Worm (Caenorhabditis elegans): Measurements from ENCODE around the gene attf-3.

attf-3 gene

ce11 chrIII:86316-86715 lies at the start of gene attf-3:
attf-3 (minus strand) TSS chrIII:86384.
- TF ChIP-seq cey-2 (tag; optimal IDR thresholded peaks at IDR 0.05; ENCODE audit: borderline replicate concordance, insufficient read depth) (no peak), mes-2 (tag; optimal IDR thresholded peaks at IDR 0.05; ENCODE audit: poor library complexity, severe bottlenecking) (peak; percentile 74), nhr-11 (tag; optimal IDR thresholded peaks at IDR 0.05) (no peak), madf-5 (GFP tag; IDR thresholded peaks at IDR 0.05) (no peak), egl-43 (GFP tag; IDR thresholded peaks at IDR 0.05) (no peak), fkh-10 (GFP tag; optimal IDR thresholded peaks at IDR 0.05) (peak; percentile 65), daf-16 (GFP tag; optimal IDR thresholded peaks at IDR 0.05) (peak in 1 of 2 experiments; percentile 11), daf-16 (tag; optimal IDR thresholded peaks at IDR 0.05) (peak; percentile 78), unc-62 (GFP tag; optimal IDR thresholded peaks at IDR 0.05 in 1 of 2) (peak in 1 of 2 experiments; percentile 39), unc-62 (tag; optimal IDR thresholded peaks at IDR 0.05) (no peak), hlh-30 (tag; optimal IDR thresholded peaks at IDR 0.05; ENCODE audit: insufficient read depth) (peak; percentile 63), nhr-77 (tag; optimal IDR thresholded peaks at IDR 0.05) (peak; percentile 9), dve-1 (tag; optimal IDR thresholded peaks at IDR 0.05; ENCODE audit: insufficient read depth) (peak; percentile 63), skn-1 (tag; optimal IDR thresholded peaks at IDR 0.05) (no peak), snpc-4 (tag; optimal IDR thresholded peaks at IDR 0.05) (no peak), dpl-1 (GFP tag; optimal IDR thresholded peaks at IDR 0.05) (peak; percentile 67), unc-130 (GFP tag; optimal IDR thresholded peaks at IDR 0.05) (peak; percentile 81), nhr-6 (tag; optimal IDR thresholded peaks at IDR 0.05) (peak; percentile 40), mdt-29 (GFP tag; IDR thresholded peaks at IDR 0.05) (no peak), hmg-1.1 (GFP tag; IDR thresholded peaks at IDR 0.05) (peak; percentile 30; the same call in 1 of the 2 replicates), nhr-48 (tag; optimal IDR thresholded peaks at IDR 0.05) (no peak), gei-8 (GFP tag; optimal IDR thresholded peaks at IDR 0.05) (no peak), lin-29 (GFP tag; IDR thresholded peaks at IDR 0.05) (no peak), rbr-2 (tag; optimal IDR thresholded peaks at IDR 0.05) (peak; percentile 39), hlh-11 (tag; optimal IDR thresholded peaks at IDR 0.05) (peak; percentile 32), lsy-2 (tag; optimal IDR thresholded peaks at IDR 0.05) (peak in 1 of 2 experiments; percentile 87), mep-1 (tag; optimal IDR thresholded peaks at IDR 0.05) (peak; percentile 60), lin-15B (tag; optimal IDR thresholded peaks at IDR 0.05) (no peak), daf-19 (GFP tag; conservative IDR thresholded peaks at IDR 0.05) (no peak), ctbp-1 (GFP tag; IDR thresholded peaks at IDR 0.05) (no peak), nhr-28 (tag; optimal IDR thresholded peaks at IDR 0.05) (peak; percentile 16), lin-13 (GFP tag; optimal IDR thresholded peaks at IDR 0.05) (peak; percentile 85), Y48G9A.11 (GFP tag; IDR thresholded peaks at IDR 0.05) (peak; percentile 96), lin-38 (GFP tag; IDR thresholded peaks at IDR 0.05) (peak; percentile 52)

- TF ChIP-seq fkh-10 (GFP tag; optimal IDR thresholded peaks at IDR 0.05) (no peak), lin-38 (GFP tag; IDR thresholded peaks at IDR 0.05) (no peak), dve-1 (tag; optimal IDR thresholded peaks at IDR 0.05; ENCODE audit: insufficient read depth) (no peak), nhr-11 (tag; optimal IDR thresholded peaks at IDR 0.05) (no peak), nhr-28 (tag; optimal IDR thresholded peaks at IDR 0.05) (no peak), ZK546.5 (tag; optimal IDR thresholded peaks at IDR 0.05) (no peak), hlh-11 (tag; optimal IDR thresholded peaks at IDR 0.05) (no peak), madf-5 (GFP tag; IDR thresholded peaks at IDR 0.05) (no peak), dmd-6 (GFP tag; IDR thresholded peaks at IDR 0.05) (no peak), spr-1 (tag; optimal IDR thresholded peaks at IDR 0.05) (no peak)
Measured at ce11 chrIII:134194-134593, 48.0 kb upstream of the attf-3 start, which contains the start of gene pals-25. pals-25 (plus strand) TSS chrIII:134494.

DNA sequence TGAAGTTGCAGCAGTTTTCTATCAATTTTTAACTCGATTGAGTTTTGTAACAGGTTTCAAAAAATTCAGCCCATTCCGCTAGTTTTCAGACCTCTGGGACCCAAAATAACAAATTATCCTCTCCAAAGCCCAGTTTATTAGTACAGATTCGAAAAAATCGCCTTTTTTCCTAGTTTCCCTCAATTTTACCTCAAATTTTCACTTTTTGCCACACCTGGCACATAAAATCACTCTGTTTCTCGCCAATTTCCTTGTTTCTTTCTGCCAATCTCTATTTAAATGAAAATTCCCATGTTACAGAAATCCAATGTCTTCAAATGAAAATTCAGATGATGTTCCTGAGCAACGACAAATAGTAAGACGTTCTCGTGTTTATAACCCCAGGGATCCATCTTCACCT lies 45.9 kb upstream of the attf-3 start, which contains the start of gene pals-22:
TSS of gene pals-22 (plus strand) at position 301 of the 400 bp plus-strand sequence.
- TF ChIP-seq skn-1 (tag; optimal IDR thresholded peaks at IDR 0.05) (no peak), daf-12 (tag; optimal IDR thresholded peaks at IDR 0.05) (no peak), Y48G9A.11 (GFP tag; IDR thresholded peaks at IDR 0.05) (no peak), ceh-32 (tag; optimal IDR thresholded peaks at IDR 0.05; ENCODE audit: poor library complexity) (no peak), snpc-1.2 (GFP tag; IDR thresholded peaks at IDR 0.05) (no peak), F10B5.3 (tag; optimal IDR thresholded peaks at IDR 0.05) (no peak), gei-8 (GFP tag; optimal IDR thresholded peaks at IDR 0.05) (no peak), tra-1 (GFP tag; IDR thresholded peaks at IDR 0.05) (no peak), lin-29 (GFP tag; IDR thresholded peaks at IDR 0.05) (no peak), nhr-28 (tag; optimal IDR thresholded peaks at IDR 0.05) (no peak), ceh-82 (tag; optimal IDR thresholded peaks at IDR 0.05) (no peak), pha-4 (GFP tag; IDR thresholded peaks at IDR 0.05) (no peak), pha-4 (tag; optimal IDR thresholded peaks at IDR 0.05) (no peak), php-3 (GFP tag; IDR thresholded peaks at IDR 0.05) (no peak), pqm-1 (tag; optimal IDR thresholded peaks at IDR 0.05) (no peak), Y105C5A.15 (GFP tag; IDR thresholded peaks at IDR 0.05) (no peak), ZK337.2 (GFP tag; IDR thresholded peaks at IDR 0.05) (no peak)

Data from whole organism, L4 larva.